Worm (Caenorhabditis elegans) whole organism, L2 larva: ENCODE results near the gene H40L08.3.

Experiments
- aly-2 ChIP-seq: fragments of 150-350 bp; optimal IDR thresholded peaks from 2 replicates; lab custom pipeline; 2014; ENCODE audit warnings: missing biosample characterization, missing genetic modification characterization
- ama-1 ChIP-seq: fragments of 150-350 bp; optimal IDR thresholded peaks from 2 replicates; lab custom pipeline; 2018; ENCODE audit warnings: inconsistent platforms
- ceh-16 ChIP-seq: fragments of 150-350 bp; optimal IDR thresholded peaks from 2 replicates; lab custom pipeline; 2014; ENCODE audit warnings: missing biosample characterization, missing genetic modification characterization
- elt-3 ChIP-seq: sonication (generic microtip); optimal IDR thresholded peaks from 2 replicates; lab custom pipeline; 2017; ENCODE audit warnings: missing biosample characterization, missing genetic modification characterization
- fos-1 ChIP-seq: fragments of 150-350 bp; optimal IDR thresholded peaks from 2 replicates; lab custom pipeline; 2014; ENCODE audit warnings: missing biosample characterization, missing genetic modification characterization
- lin-13 ChIP-seq: fragments of 150-350 bp; optimal IDR thresholded peaks from 2 replicates; lab custom pipeline; 2014; ENCODE audit warnings: missing biosample characterization, missing genetic modification reagents, missing genetic modification characterization
- mdl-1 ChIP-seq, 2 experiments: fragments of 150-350 bp in 1 of 2; sonication (generic microtip) in 1 of 2; optimal IDR thresholded peaks; 2 replicates each; lab custom pipeline; 2017; ENCODE audit warnings: missing biosample characterization in 2 of 2, missing genetic modification characterization in 2 of 2
- nhr-6 ChIP-seq: fragments of 150-350 bp; optimal IDR thresholded peaks from 2 replicates; lab custom pipeline; 2014; ENCODE audit warnings: missing biosample characterization, missing genetic modification characterization
- nhr-77 ChIP-seq: fragments of 150-350 bp; optimal IDR thresholded peaks from 2 replicates; lab custom pipeline; 2014; ENCODE audit warnings: missing biosample characterization, missing genetic modification characterization
- skn-1 ChIP-seq: sonication (generic microtip); optimal IDR thresholded peaks from 2 replicates; lab custom pipeline; 2017; ENCODE audit warnings: missing biosample characterization, missing genetic modification characterization

DNA sequence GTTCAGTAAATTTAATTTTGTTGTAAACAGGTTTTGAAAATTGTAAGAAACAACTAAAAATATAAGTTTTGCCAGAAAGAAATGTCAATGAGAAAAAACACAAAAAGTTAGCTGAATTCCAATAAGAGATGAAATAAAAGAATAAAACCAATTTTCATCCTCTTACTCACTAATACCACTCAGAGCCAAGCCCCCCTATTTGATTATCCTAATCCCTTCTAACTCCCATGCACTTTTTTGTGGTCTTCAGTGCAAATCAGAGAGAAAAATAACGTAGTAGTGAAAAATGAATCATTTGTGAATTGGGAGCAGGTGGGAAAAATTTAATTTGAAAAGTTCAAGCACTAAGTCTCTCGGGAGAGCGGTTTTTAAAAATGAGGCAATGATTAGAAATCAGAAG, 34.6 kb downstream of the H40L08.3 start:
- no peak for TF ChIP-seq elt-3 (tag; lab: Kevin White, UChicago)
- TF ChIP-seq lin-13 = no peak
- TF ChIP-seq ama-1 (lab: Kevin White, UChicago) = no peak
- no peak for TF ChIP-seq mdl-1 (tag; optimal IDR thresholded peaks at IDR 0.05; lab: Kevin White, UChicago)
- no peak for TF ChIP-seq aly-2 (tag; lab: Kevin White, UChicago)
- no peak for TF ChIP-seq ceh-16
- no peak for TF ChIP-seq fos-1
- TF ChIP-seq nhr-77 (tag; lab: Kevin White, UChicago) = no peak
- TF ChIP-seq nhr-6 (tag; lab: Kevin White, UChicago) = no peak
- TF ChIP-seq skn-1 = no peak
